Fruit fly (Drosophila melanogaster): ENCODE measurements around the gene CG15771.

DNA sequence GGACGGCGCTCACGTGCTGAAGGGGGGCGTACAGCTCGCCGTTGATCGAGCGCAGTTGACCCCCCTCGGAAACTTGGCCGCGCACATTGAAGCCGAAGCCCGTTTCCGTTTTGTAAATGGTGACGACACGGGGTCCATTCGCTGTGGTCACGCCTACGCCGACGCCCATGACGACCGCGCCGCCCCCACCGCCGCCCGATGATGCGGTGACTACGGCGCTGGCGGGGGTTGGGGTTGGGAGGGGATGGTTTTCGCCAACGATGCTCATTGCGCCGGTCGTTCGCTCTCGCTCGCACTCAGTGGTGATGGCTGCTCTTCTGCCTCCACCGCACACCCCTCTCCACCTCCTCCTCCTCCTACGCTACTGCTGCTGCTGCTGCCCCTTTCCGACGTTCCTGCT is 18.2 kb upstream of the CG15771 start:
- TF ChIP-seq br (GFP tag; optimal IDR thresholded peaks at IDR 0.05) = peak; percentile 14
- no peak for TF ChIP-seq Hr78 (GFP tag; optimal IDR thresholded peaks at IDR 0.05)
- peak; percentile 10 for TF ChIP-seq dmrt93B (GFP tag; optimal IDR thresholded peaks at IDR 0.05)

Data from whole organism, wandering third instar larva.